Worm (Caenorhabditis elegans): ENCODE data around the gene K07H8.2.

The K07H8.2 gene

DNA sequence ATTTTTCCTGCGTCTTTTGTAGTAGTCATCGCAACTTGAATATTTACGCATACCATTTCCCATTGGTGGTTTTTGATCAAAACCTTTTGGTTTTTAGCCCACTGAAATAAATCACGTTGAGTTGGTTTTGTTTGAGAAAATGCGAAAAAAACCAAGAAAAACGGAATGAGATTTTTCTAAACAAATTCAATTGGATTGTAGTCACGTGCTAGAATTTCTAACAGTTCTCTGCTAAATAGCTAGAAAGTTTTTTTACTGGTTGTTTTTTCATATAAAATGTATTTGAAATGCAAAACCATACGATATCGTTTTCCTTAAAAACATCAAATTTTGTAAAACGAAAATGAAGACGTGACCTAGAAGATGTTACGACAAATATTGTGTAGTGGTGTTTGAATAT lies 14.7 kb upstream of the K07H8.2 start, which contains the start of gene K07H8.12:
Gene K07H8.12, minus strand, starts transcription at position 101 of the 400 bp plus-strand sequence.
- TF ChIP-seq unc-62 (GFP tag; optimal IDR thresholded peaks at IDR 0.05): no peak

DNA sequence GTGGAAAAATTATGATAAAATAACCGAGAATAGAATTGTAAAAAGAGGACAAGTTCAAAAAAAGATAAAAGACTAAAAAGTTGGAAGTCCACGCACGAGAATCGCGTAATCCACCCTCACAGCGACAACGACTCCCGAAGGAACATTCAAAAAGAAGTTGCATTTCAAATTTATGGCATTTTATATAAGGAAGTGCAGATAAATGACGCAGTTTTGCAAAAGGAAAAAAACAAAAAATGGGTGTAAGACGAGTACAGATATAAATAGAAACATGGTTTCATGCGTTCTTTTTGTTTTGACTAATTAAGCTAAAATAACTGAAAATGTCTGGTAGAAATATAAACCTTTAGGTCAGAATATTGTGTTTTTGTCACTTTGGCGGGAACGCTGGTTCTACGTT lies 8.1 kb upstream of the K07H8.2 start:
- no peak for TF ChIP-seq unc-62 (GFP tag; optimal IDR thresholded peaks at IDR 0.05)

DNA sequence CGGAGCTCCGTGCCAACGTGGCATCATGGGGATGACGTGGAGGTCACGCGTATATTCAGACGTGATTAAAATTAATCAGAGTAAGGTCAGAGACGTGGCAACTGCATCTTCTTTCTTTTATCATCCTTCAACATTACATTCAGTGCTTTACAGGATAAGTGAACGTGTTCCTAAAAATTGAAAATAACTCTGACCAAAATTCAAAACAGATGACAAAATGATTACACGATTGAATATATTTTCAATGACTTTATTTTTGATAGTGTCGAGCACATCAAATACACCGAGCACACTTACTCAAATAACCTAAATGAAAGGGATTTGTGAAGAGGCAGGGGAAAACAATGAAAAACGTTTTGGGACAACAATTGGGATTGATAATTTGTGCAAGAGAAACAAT lies 5.0 kb upstream of the K07H8.2 start, which contains the start of gene K07H8.9:
Gene K07H8.9, minus strand, starts transcription at position 125 of the 400 bp plus-strand sequence.
- no peak for TF ChIP-seq unc-62 (GFP tag; optimal IDR thresholded peaks at IDR 0.05)

DNA sequence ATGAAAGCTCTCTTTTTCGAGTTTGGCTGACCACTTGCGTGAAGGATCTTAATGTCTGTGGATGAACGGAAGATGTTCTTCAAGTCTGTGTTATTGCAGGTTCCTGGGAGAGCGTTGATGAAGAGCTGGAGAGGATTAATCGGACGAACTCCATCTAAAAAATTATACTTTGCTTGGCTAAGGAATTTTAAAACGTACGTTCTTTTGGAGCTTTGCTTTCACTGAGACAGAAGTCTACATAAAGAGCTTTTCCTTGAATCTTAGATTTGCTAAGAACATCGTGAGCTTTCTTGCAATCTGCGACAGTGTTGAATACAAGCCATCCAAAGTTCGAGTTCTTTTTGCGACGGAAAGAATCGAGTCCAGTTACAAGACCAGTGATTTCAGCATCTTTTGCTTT lies 4.0 kb upstream of the K07H8.2 start:
- no peak for TF ChIP-seq unc-62 (GFP tag; optimal IDR thresholded peaks at IDR 0.05)

DNA sequence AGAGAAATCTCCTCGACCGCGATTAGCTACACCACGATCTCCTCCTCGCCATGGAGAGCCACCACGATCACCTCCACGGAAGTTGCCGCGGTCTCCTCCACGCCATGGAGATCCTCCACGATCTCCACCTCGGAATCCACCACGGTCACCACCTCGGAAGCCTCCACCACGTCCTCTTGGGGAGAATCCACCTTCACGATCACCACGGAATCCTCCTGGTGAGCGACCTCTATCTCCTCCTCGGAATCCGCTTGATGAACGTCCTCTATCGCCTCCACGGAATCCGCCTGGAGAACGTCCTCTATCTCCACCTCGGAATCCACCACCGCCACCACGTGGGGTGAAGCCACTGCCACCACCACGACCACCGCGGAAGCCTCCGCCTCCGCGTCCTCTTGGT lies 2.2 kb upstream of the K07H8.2 start:
- TF ChIP-seq unc-62 (GFP tag; optimal IDR thresholded peaks at IDR 0.05): no peak

DNA sequence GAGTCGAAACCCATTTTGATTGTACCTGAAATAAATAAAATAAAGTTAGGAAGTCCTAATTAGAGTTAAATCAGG lies 2.0 kb upstream of the K07H8.2 start, which contains the start of gene nucl-1:
Gene nucl-1, minus strand, starts transcription at position 26 of the 75 bp plus-strand sequence.
- no peak for TF ChIP-seq unc-62 (GFP tag; optimal IDR thresholded peaks at IDR 0.05)

DNA sequence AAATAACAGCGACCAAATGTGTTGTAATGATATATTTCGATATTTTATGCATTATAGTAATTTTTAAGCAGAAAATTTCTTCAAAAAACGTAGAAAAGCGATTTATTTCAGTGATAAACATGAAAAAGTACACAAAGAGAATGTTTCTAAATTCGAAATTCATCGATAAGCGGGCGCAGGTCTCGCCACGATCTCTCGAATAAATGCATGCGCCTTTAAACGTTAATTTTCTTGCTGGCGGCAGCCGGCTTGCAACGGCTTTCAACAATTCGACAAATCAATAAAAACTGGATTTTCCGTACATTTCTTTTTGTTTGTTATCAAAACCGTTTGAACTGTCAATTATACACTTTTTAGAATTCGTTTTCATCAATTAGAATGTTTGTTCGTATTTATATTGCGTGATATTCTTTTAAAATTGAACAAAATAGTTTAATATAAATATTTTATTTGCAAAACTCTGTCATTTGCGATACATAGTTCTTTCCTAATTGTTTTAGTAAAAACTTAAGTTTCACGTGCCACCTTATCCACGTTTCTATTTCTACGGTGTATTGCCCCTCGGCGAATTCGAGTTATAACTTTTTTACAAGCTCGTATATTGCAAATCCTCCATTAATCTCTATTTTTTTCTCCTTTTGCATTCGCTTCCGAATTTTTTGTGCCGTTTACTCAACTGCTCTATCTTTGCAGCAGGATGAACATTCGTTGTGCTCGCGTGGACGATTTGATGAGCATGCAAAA lies 1.6 kb upstream of the K07H8.2 start, which contains the start of gene daf-31:
Gene daf-31, plus strand, starts transcription at position 694 of the 744 bp plus-strand sequence.
- TF ChIP-seq unc-62 (GFP tag; optimal IDR thresholded peaks at IDR 0.05): no peak

DNA sequence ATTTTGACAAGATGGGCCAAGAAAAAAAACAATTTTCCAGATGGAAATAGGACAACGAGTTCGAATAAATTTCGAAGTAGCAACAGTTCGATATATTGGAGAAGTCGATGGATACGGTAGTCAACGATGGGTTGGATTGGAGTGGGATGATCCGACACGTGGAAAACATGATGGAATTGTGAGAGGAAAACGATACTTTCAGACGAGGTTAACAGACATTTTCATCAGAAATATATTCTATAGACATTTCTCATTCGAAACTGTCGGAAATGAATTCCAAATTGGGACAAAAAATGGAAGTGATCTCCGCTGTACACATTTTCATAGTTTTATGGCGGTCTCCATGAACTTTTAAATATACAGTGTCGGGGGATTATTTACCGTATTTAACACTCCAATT lies 3.3 kb downstream of the K07H8.2 start, which contains the start of gene tbce-1:
Gene tbce-1, plus strand, starts transcription at position 41 of the 400 bp plus-strand sequence.
- no peak for TF ChIP-seq unc-62 (GFP tag; optimal IDR thresholded peaks at IDR 0.05)

DNA sequence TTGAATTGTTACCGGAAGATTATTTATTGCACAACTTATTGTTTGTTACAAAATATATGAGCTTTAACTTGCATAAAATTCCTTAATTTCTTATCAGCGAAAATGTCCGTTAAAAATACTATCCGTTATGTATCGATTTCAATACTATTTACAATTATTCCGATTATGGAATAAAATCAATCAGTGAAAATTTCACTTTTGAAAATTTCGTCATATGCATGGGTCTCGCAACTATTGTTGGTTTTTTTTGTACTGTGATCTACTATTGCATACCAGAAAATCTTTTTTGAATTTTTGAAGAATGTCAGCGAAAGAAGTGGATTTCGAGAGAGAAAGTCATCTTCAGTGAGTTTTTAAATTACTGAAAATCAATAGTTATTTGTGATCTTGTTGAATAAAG lies 5.9 kb downstream of the K07H8.2 start, which contains the start of gene nprl-3:
Gene nprl-3, plus strand, starts transcription at position 301 of the 400 bp plus-strand sequence.
- TF ChIP-seq unc-62 (GFP tag; optimal IDR thresholded peaks at IDR 0.05): no peak

DNA sequence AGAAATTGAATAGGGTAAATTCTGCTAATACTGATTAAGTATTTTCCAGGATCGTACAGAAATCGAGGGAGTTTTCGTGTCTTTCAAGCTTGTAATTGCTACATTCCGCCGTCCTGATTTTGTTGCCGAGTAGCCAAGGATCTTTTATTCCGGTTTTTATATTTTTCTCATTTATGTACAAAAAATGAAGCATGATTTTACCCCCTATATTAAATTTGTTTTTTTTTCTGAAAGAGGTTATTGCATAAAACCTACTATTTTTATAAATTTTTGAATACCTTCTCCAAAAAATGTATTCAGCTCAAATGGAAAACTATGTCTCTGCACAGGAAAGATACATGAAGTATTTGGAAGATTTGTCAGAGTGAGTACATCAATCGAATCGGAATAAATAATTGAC lies 8.3 kb downstream of the K07H8.2 start, which contains the start of gene F35H10.6:
Gene F35H10.6, plus strand, starts transcription at position 301 of the 400 bp plus-strand sequence.
- no peak for TF ChIP-seq unc-62 (GFP tag; optimal IDR thresholded peaks at IDR 0.05)

DNA sequence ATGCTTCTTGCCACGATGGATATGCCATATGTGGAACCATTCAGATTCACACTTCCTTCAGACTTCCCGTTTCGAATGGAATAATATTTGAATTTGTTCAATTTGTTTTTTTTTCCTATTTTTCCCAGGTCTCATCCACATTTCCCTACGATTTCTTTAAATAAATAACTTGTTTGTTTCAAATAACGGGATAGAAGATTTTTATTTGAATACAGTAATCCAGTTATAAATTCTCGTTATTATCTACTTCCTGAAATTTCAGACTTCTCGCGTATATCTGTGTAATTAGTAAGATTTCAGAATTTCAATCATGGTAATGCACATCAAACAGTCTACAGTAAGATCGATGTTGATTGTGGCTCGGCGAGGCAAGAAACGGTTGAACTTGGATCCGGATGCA lies 9.1 kb downstream of the K07H8.2 start, which contains the start of gene F35H10.5:
Gene F35H10.5, plus strand, starts transcription at position 301 of the 400 bp plus-strand sequence.
- TF ChIP-seq unc-62 (GFP tag; optimal IDR thresholded peaks at IDR 0.05): no peak

DNA sequence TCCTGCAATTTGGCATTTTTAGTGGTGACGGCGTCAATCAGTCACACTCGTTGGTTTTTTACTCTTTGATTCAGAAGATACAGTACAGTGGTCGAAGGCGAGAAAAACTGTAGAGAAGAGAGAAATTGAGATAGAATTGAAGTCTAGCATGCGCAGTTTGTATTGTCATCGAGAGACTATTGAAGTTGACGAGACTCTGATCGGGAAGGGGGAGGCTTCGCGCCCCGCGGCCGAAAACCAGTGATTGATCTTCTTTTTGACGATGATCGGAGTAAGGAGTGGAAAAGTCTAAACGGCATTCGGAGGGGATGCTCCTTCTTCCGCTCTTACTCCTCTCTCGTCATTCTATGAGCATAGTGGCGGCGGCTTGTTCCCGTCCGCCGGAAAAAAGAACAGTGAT lies 10.6 kb downstream of the K07H8.2 start:
- TF ChIP-seq unc-62 (GFP tag; optimal IDR thresholded peaks at IDR 0.05): no peak

DNA sequence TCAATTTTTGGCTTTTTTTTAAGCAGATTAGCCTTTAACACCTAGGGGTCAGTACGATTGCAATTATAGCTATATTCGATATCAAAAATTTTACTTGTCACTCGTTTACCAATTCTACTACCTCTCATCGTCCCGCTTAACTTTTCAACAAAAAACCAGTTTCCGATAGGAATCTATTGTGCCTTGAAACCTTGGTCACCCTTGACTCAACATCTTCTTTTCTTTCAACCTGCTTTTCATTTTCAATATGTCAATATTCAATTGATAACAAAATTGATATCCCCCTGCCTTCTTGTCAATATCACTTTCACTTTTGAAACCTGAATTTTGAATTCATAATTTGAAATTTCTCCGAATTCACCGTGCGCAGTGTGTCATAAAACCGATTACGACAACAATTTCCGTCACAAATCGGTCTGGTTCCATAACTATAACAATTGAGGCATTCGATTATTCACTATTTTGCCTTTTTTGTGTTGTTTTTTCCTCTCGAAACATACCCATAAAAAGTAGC lies 11.4 kb downstream of the K07H8.2 start:
- TF ChIP-seq unc-62 (GFP tag; optimal IDR thresholded peaks at IDR 0.05): no peak

DNA sequence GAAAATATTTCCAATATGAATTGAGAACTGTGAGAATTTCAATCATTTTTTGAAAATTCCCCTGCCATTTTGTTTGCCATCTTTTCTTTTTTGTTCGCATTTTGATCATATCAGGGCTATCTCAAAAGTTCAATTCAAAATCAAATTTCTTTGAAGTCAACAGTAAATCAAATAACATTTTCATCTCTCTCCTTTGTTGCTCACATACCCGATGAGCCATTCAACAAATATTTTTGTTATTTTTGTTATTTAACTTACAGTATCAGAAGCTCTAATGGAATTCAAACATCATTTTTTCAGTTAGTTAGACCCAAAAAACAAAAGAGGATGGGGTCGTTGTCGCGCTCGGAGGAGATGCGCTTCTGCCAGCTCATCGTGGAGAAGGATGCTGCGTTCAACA lies 12.3 kb downstream of the K07H8.2 start, which contains the start of gene vha-5:
Gene vha-5, plus strand, starts transcription at position 301 of the 400 bp plus-strand sequence.
- no peak for TF ChIP-seq unc-62 (GFP tag; optimal IDR thresholded peaks at IDR 0.05)

DNA sequence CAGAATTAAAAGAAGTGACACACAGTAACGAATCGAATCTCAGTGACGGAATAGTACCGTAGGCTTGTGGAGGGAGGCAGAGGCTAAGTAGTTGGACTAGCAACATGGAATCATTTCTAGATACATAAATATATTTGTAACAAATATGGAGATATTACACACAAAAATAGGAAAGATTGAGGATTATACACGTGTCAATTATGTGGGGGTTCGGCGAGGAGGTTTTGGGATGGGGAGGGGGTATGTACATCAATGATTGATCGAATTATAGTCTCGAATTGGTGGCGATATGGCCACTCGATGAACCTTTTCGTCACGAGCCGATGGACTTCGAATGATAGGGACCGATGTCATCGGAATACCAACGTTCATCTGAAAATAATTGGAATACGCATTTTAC lies 16.1 kb downstream of the K07H8.2 start:
- TF ChIP-seq unc-62 (GFP tag; optimal IDR thresholded peaks at IDR 0.05): no peak

DNA sequence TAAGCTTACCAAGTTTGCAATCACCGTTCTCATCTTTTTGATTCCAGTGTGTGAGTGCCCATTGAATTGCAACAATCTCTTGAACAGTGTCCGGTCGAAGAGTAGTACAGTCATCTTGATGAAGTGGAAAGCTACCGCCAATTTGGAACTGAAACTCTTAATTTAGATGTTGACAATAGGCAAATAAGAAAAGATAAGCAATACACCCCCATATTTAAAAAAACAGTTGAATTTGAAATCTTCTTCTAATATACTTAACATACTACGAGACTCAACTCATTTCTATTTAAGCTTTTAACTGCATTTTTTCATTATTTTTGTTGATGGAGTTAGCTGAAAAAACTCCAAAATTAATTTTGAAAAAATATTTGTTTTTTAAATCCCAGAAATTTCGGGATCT lies 20.8 kb downstream of the K07H8.2 start:
- TF ChIP-seq unc-62 (GFP tag; optimal IDR thresholded peaks at IDR 0.05): no peak

DNA sequence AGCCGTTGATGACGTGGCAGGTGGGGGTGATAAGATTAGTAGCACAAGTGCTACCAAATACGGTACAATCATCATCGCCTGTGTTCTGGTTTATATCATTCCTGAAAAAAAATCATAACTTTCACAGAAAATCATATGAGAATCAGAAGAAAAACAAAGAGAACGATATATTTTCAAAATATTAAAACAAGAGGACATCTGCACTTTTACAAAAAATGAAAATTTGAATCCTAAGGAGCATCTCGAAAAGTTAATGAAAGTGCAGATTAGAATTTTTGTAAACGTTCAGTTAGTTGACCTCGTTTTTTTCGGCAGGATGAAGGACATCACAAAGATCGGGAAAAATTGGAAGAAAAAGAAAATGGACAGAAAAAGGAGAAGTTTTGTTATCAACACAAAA lies 21.5 kb downstream of the K07H8.2 start, which contains the start of gene F35H10.10:
Gene F35H10.10, minus strand, starts transcription at position 101 of the 400 bp plus-strand sequence.
- no peak for TF ChIP-seq unc-62 (GFP tag; optimal IDR thresholded peaks at IDR 0.05)

All from whole organism, dauer.